Worm (Caenorhabditis elegans): Measurements from ENCODE around the gene hpo-26.

DNA sequence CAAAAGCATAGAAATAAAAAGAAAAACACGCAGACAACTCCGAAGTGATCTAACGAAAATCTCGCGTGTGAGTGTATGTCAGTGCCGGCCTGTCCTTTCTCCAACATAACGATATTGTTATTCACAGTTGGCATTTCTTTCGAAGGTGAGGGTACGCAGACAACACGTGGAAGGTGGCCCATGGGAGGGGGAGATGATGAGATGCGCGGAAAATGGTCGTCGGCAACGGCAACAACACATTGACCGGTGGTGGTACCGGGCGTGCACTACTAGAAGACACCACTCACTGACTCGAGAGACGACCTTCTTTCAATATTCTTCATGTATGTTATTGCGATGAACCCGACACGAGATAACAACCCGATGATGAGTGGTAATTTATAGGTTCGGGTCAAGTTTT lies 12.1 kb upstream of the hpo-26 start:
- TF ChIP-seq tab-1 (GFP tag; IDR thresholded peaks at IDR 0.05) (no peak), klf-2 (GFP tag; conservative IDR thresholded peaks at IDR 0.05) (no peak), T22C8.4 (GFP tag; IDR thresholded peaks at IDR 0.05) (no peak), ref-1 (GFP tag; conservative IDR thresholded peaks at IDR 0.05) (no peak), ztf-23 (GFP tag; IDR thresholded peaks at IDR 0.05) (no peak), flt-1 (GFP tag; IDR thresholded peaks at IDR 0.05) (0 out of 2 replicates have a peak, but pooled peaks have one; percentile 6), med-1 (GFP tag; optimal IDR thresholded peaks at IDR 0.05; ENCODE audit: insufficient read depth) (no peak), cog-1 (tag; optimal IDR thresholded peaks at IDR 0.05) (no peak)

Data from whole organism, midembryonic.